Fruit fly (Drosophila melanogaster): Measurements from ENCODE around the gene PpV.

- TF ChIP-seq Dll (optimal IDR thresholded peaks at IDR 0.05) (no peak), psq (optimal IDR thresholded peaks at IDR 0.05) (no peak)
Observed at dm6 chrX:6332988-6333719, 39.6 kb downstream of the PpV start.
